Fruit fly (Drosophila melanogaster) whole organism, embryonic: ENCODE measurements around the gene CG17169.

Source experiments
- CG10366 ChIP-seq: fragments of 200-800 bp; sonication (Bioruptor generic); IDR thresholded peaks from 2 replicates; pipeline ENCODE4 v1.3.6; 2022; ENCODE audit warnings: missing biosample characterization, missing genetic modification characterization
- CG11504 ChIP-seq: fragments of 200-800 bp; sonication (Bioruptor generic); optimal IDR thresholded peaks from 3 replicates; lab custom pipeline; 2019; ENCODE audit warnings: missing biosample characterization, mild to moderate bottlenecking, missing genetic modification characterization, moderate library complexity
- CG11695 ChIP-seq: fragments of 200-800 bp; sonication (Bioruptor generic); IDR thresholded peaks from 3 replicates; pipeline ENCODE4 v1.3.6; 2022; ENCODE audit warnings: missing biosample characterization, missing genetic modification characterization
- CG14710 ChIP-seq: fragments of 200-800 bp; sonication (Bioruptor generic); optimal IDR thresholded peaks from 3 replicates; lab custom pipeline; 2019; ENCODE audit warnings: missing biosample characterization, mild to moderate bottlenecking, missing genetic modification characterization, moderate library complexity
- CG14965 ChIP-seq: fragments of 200-800 bp; sonication (Bioruptor generic); optimal IDR thresholded peaks from 2 replicates; lab custom pipeline; 2016; ENCODE audit warnings: missing biosample characterization, missing genetic modification characterization, borderline replicate concordance
- CG17186 ChIP-seq: fragments of 200-800 bp; sonication (Bioruptor generic); optimal IDR thresholded peaks from 3 replicates; lab custom pipeline; 2017; ENCODE audit warnings: missing biosample characterization, missing genetic modification reagents, missing genetic modification characterization
- CG17361 ChIP-seq: fragments of 200-800 bp; sonication (Bioruptor generic); IDR thresholded peaks from 3 replicates; pipeline ENCODE4 v1.3.6; 2022; ENCODE audit warnings: missing biosample characterization, missing genetic modification characterization
- CG18262 ChIP-seq: fragments of 200-800 bp; optimal IDR thresholded peaks from 3 replicates; lab custom pipeline; 2019; ENCODE audit warnings: missing biosample characterization, mild to moderate bottlenecking, missing genetic modification characterization, moderate library complexity
- CG30403 ChIP-seq: fragments of 200-800 bp; sonication (Bioruptor generic); optimal IDR thresholded peaks from 3 replicates; lab custom pipeline; 2016; ENCODE audit warnings: missing biosample characterization, missing genetic modification characterization
- CG34224 ChIP-seq: fragments of 200-800 bp; sonication (Bioruptor generic); IDR thresholded peaks from 3 replicates; pipeline ENCODE4 v1.3.6; 2022; ENCODE audit warnings: missing biosample characterization, missing genetic modification characterization; ENCODE audit not compliant: partially characterized antibody
- CG6689 ChIP-seq: fragments of 200-800 bp; sonication (Bioruptor generic); IDR thresholded peaks from 2 replicates; pipeline ENCODE4 v1.3.6; 2022; ENCODE audit warnings: missing biosample characterization, missing genetic modification characterization
- CG9876 ChIP-seq: fragments of 200-800 bp; sonication (Bioruptor generic); optimal IDR thresholded peaks from 2 replicates; lab custom pipeline; 2016; ENCODE audit warnings: missing biosample characterization, missing genetic modification characterization
- CoRest ChIP-seq: fragments of 200-800 bp; sonication (Bioruptor generic); optimal IDR thresholded peaks from 3 replicates; lab custom pipeline; 2018; ENCODE audit warnings: missing biosample characterization, mild to moderate bottlenecking, missing genetic modification characterization, moderate library complexity
- Ets65A ChIP-seq: fragments of 200-800 bp; sonication (Bioruptor generic); peaks from one replicate; lab custom pipeline; 2016; ENCODE audit warnings: missing biosample characterization, missing genetic modification characterization
- Gsc ChIP-seq: fragments of 200-800 bp; sonication (Bioruptor generic); IDR thresholded peaks from 2 replicates; pipeline ENCODE4 v1.3.6; 2022; ENCODE audit warnings: missing biosample characterization, missing genetic modification characterization
- HHEX ChIP-seq: fragments of 200-800 bp; sonication (Bioruptor generic); optimal IDR thresholded peaks from 3 replicates; lab custom pipeline; 2017; ENCODE audit warnings: missing biosample characterization, mild to moderate bottlenecking, missing genetic modification characterization, missing genetic modification reagents
- HmgZ ChIP-seq: fragments of 200-800 bp; sonication (Bioruptor generic); optimal IDR thresholded peaks from 2 replicates; lab custom pipeline; 2018; ENCODE audit warnings: missing biosample characterization, mild to moderate bottlenecking, missing genetic modification characterization
- Jarid2 ChIP-seq: fragments of 200-800 bp; sonication (Bioruptor generic); optimal IDR thresholded peaks from 3 replicates; lab custom pipeline; 2017; ENCODE audit warnings: mild to moderate bottlenecking, missing biosample characterization, missing genetic modification reagents, missing genetic modification characterization
- Rfx ChIP-seq: fragments of 200-800 bp; sonication (Bioruptor generic); IDR thresholded peaks from 2 replicates; pipeline ENCODE4 v1.3.6; 2022; ENCODE audit warnings: missing biosample characterization, missing genetic modification characterization
- Sry-β ChIP-seq: fragments of 200-800 bp; sonication (Bioruptor generic); optimal IDR thresholded peaks from 2 replicates; lab custom pipeline; 2018; ENCODE audit warnings: missing biosample characterization, mild to moderate bottlenecking, missing genetic modification characterization, moderate library complexity
- Ssrp ChIP-seq: fragments of 200-800 bp; sonication (Bioruptor generic); optimal IDR thresholded peaks from 2 replicates; lab custom pipeline; 2018; ENCODE audit warnings: missing biosample characterization, mild to moderate bottlenecking, missing genetic modification characterization, moderate library complexity
- ase ChIP-seq: fragments of 200-800 bp; sonication (Bioruptor generic); IDR thresholded peaks from 3 replicates; pipeline ENCODE4 v1.3.6; 2022; ENCODE audit warnings: missing biosample characterization, missing genetic modification characterization
- cad ChIP-seq: fragments of >200 bp; optimal IDR thresholded peaks from 2 replicates; lab custom pipeline; 2017; ENCODE audit warnings: missing biosample characterization, missing genetic modification characterization
- chn ChIP-seq: fragments of 200-800 bp; sonication (Bioruptor generic); optimal IDR thresholded peaks from 2 replicates; lab custom pipeline; 2016; ENCODE audit warnings: missing biosample characterization, missing genetic modification characterization
- dmrt99B ChIP-seq: fragments of 200-800 bp; sonication (Bioruptor generic); optimal IDR thresholded peaks from 2 replicates; lab custom pipeline; 2018; ENCODE audit warnings: missing biosample characterization, mild to moderate bottlenecking, missing genetic modification characterization, moderate library complexity
- eve ChIP-seq, 2 experiments: fragments of >200 bp; optimal IDR thresholded peaks; 2 replicates each; lab custom pipeline; 2017; ENCODE audit warnings: missing biosample characterization in 2 of 2, missing genetic modification characterization in 2 of 2
- ftz-f1 ChIP-seq: fragments of 200-800 bp; sonication (Bioruptor generic); optimal IDR thresholded peaks from 2 replicates; lab custom pipeline; 2016; ENCODE audit warnings: missing biosample characterization, missing genetic modification characterization
- gce ChIP-seq: fragments of 200-800 bp; sonication (Bioruptor generic); IDR thresholded peaks from 3 replicates; pipeline ENCODE4 v1.3.6; 2022; ENCODE audit warnings: missing biosample characterization, missing genetic modification characterization
- gem ChIP-seq: fragments of 200-800 bp; sonication (Bioruptor generic); optimal IDR thresholded peaks from 2 replicates; lab custom pipeline; 2019; ENCODE audit warnings: missing biosample characterization, mild to moderate bottlenecking, missing genetic modification characterization, moderate library complexity
- grau ChIP-seq: fragments of 200-800 bp; optimal IDR thresholded peaks from 3 replicates; lab custom pipeline; 2019; ENCODE audit warnings: missing biosample characterization, mild to moderate bottlenecking, missing genetic modification characterization, moderate library complexity
- grn ChIP-seq: fragments of 200-800 bp; sonication (Bioruptor generic); optimal IDR thresholded peaks from 3 replicates; lab custom pipeline; 2017; ENCODE audit warnings: missing biosample characterization, missing genetic modification characterization
- hth ChIP-seq: fragments of >200 bp; optimal IDR thresholded peaks from 2 replicates; lab custom pipeline; 2017; ENCODE audit warnings: inconsistent platforms
- inv ChIP-seq: fragments of 200-800 bp; sonication (Bioruptor generic); IDR thresholded peaks from 2 replicates; pipeline ENCODE4 v1.3.6; 2022; ENCODE audit warnings: missing biosample characterization, missing genetic modification characterization; ENCODE audit not compliant: partially characterized antibody
- jing ChIP-seq: fragments of 200-800 bp; sonication (Bioruptor generic); optimal IDR thresholded peaks from 2 replicates; lab custom pipeline; 2018; ENCODE audit warnings: missing biosample characterization, mild to moderate bottlenecking, missing genetic modification characterization
- lbe ChIP-seq: fragments of 200-800 bp; sonication (Bioruptor generic); optimal IDR thresholded peaks from 2 replicates; lab custom pipeline; 2016; ENCODE audit warnings: missing biosample characterization, mild to moderate bottlenecking, missing genetic modification characterization
- lilli ChIP-seq: fragments of 200-800 bp; sonication (Bioruptor generic); optimal IDR thresholded peaks from 3 replicates; lab custom pipeline; 2016; ENCODE audit warnings: missing biosample characterization, missing genetic modification characterization
- lmd ChIP-seq: fragments of 200-800 bp; sonication (Bioruptor generic); IDR thresholded peaks from 2 replicates; pipeline ENCODE4 v1.3.6; 2022; ENCODE audit warnings: missing biosample characterization, missing genetic modification characterization
- lola ChIP-seq, 3 experiments: fragments of >200 bp in 2 of 3; fragments of 200-800 bp in 1 of 3; sonication (Bioruptor generic) in 1 of 3; optimal IDR thresholded peaks; 2 replicates each; lab custom pipeline; 2017 to 2019; ENCODE audit warnings: missing biosample characterization in 3 of 3, missing genetic modification characterization in 3 of 3, mild to moderate bottlenecking in 1 of 3, moderate library complexity in 1 of 3
- onecut ChIP-seq: fragments of 200-800 bp; sonication (Bioruptor generic); IDR thresholded peaks from 2 replicates; pipeline ENCODE4 v1.3.6; 2022; ENCODE audit warnings: missing biosample characterization, missing genetic modification characterization
- pan ChIP-seq, 4 experiments: fragments of >200 bp in 3 of 4; fragments of 200-800 bp in 1 of 4; sonication (Bioruptor generic) in 1 of 4; optimal IDR thresholded peaks in 3 of 4; IDR thresholded peaks in 1 of 4; 2 replicates each; pipeline versions ENCODE4 v1.3.6 to Lab custom; 2017 to 2022; ENCODE audit warnings: missing biosample characterization in 2 of 4, missing genetic modification characterization in 2 of 4, mixed read lengths in 1 of 4
- phol ChIP-seq: fragments of 200-800 bp; sonication (Bioruptor generic); optimal IDR thresholded peaks from 3 replicates; lab custom pipeline; 2018; ENCODE audit warnings: missing biosample characterization, mild to moderate bottlenecking, missing genetic modification characterization, moderate library complexity
- sens ChIP-seq: fragments of 200-800 bp; sonication (Bioruptor generic); peaks from one replicate; lab custom pipeline; 2016; ENCODE audit warnings: missing biosample characterization, missing genetic modification characterization
- slbo ChIP-seq: fragments of 200-800 bp; sonication (Bioruptor generic); IDR thresholded peaks from 2 replicates; pipeline ENCODE4 v1.3.6; 2022; ENCODE audit warnings: missing biosample characterization, missing genetic modification characterization
- so ChIP-seq: fragments of 200-800 bp; sonication (Bioruptor generic); IDR thresholded peaks from 3 replicates; pipeline ENCODE4 v1.3.6; 2022; ENCODE audit warnings: missing biosample characterization, missing genetic modification characterization
- tin ChIP-seq: fragments of 200-800 bp; sonication (Bioruptor generic); optimal IDR thresholded peaks from 3 replicates; lab custom pipeline; 2016; ENCODE audit warnings: missing biosample characterization, missing genetic modification characterization
- tio ChIP-seq: fragments of 200-800 bp; sonication (Bioruptor generic); optimal IDR thresholded peaks from 2 replicates; lab custom pipeline; 2017; ENCODE audit warnings: missing biosample characterization, missing genetic modification characterization, inconsistent platforms
- ttk ChIP-seq: fragments of 200-800 bp; sonication (Bioruptor generic); IDR thresholded peaks from 2 replicates; pipeline ENCODE4 v2.1.2; 2022; ENCODE audit warnings: missing biosample characterization, missing genetic modification characterization
- zfh1 ChIP-seq: fragments of 200-800 bp; sonication (Bioruptor generic); IDR thresholded peaks from 3 replicates; pipeline ENCODE4 v1.3.6; 2022; ENCODE audit warnings: missing biosample characterization, missing genetic modification characterization

Gene CG17169

DNA sequence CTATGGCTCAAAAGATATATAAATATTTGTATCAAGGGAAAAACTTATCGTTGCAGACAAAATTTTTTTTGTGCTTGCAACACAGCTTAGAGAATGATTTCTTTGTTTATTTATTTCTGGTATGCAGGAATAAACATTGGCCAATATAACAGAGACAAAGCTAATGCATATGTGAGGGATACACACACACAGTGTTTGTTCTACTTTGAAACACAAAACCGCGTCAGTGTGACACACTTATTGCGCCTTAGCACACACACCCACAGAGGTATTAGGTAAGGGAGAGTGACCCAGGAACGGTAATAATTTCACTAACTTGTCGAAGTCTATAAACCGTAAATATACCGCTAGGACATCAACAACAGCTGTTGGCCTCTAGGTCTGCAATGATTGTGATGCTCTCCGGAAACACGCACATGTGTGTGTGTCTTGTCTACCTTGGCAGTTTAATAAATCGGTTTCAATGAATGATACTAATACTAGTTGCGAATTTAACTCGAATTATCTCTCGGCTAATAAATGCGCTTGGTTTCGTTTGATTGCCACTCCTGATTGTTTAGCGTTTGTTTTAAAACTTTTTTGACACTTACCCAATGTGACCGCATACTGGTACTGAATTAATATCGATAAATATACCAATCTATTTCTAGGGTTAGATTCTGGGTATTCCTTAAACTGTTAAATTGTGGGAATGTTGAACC is 11.8 kb downstream of the CG17169 start, which contains the start of gene CG17162 (continued):
- no peak for TF ChIP-seq Sry-β

dm6 chrX:23096818-23097129 is 12.3 kb downstream of the CG17169 start:
- TF ChIP-seq eve (GFP tag; optimal IDR thresholded peaks at IDR 0.05; lab: Kevin White, UChicago) (no peak), CoRest (tag; lab: Kevin White, UChicago) (peak; percentile 3), CG10366 (peak; percentile 15; the same call in 1 of the 2 replicates), HmgZ (no peak), sens (GFP tag; lab: Kevin White, UChicago) (peak; percentile 30), dmrt99B (tag; lab: Kevin White, UChicago) (peak; percentile 7), CG6689 (GFP tag; lab: Robert Waterston, UW) (0 out of 2 replicates have a peak, but pooled peaks have one; percentile 7), CG17361 (GFP tag; lab: Robert Waterston, UW) (0 out of 3 replicates have a peak, but pooled peaks have one; percentile 32), onecut (no peak), slbo (peak; percentile 27; the same call in 1 of the 2 replicates), ftz-f1 (GFP tag; lab: Kevin White, UChicago) (no peak), lola (GFP tag; optimal IDR thresholded peaks at IDR 0.05; lab: Kevin White, UChicago) (peak in 1 of 3 experiments; percentile 14), pan (optimal IDR thresholded peaks at IDR 0.05; lab: Kevin White, UChicago) (no peak), pan (GFP tag; optimal IDR thresholded peaks at IDR 0.05 in 1 of 2, IDR thresholded peaks at IDR 0.05 in 1 of 2) (peak in 1 of 2 experiments; percentile 36), chn (no peak), lbe (GFP tag; lab: Kevin White, UChicago) (no peak), phol (tag; lab: Kevin White, UChicago) (peak; percentile 21), lmd (GFP tag; lab: Robert Waterston, UW) (peak; percentile 19; the same call in 1 of the 2 replicates), gce (GFP tag; lab: Robert Waterston, UW) (no peak), Rfx (peak; percentile 31; the same call in 1 of the 2 replicates), Ets65A (no peak), hth (lab: Kevin White, UChicago) (no peak), CG11504 (tag; lab: Kevin White, UChicago) (no peak), CG18262 (tag; lab: Kevin White, UChicago) (peak; percentile 12), Ssrp (tag; lab: Kevin White, UChicago) (peak; percentile 13), tio (peak; percentile 43), gem (peak; percentile 35)

dm6 chrX:23097250-23097649 is 12.8 kb downstream of the CG17169 start:
- TF ChIP-seq ase (GFP tag; lab: Robert Waterston, UW) (no peak), CG6689 (GFP tag; lab: Robert Waterston, UW) (no peak), CG14965 (no peak), HHEX (GFP tag; lab: Kevin White, UChicago) (no peak), CG11695 (GFP tag; lab: Robert Waterston, UW) (no peak), CG30403 (GFP tag; lab: Kevin White, UChicago) (no peak), Jarid2 (GFP tag; lab: Kevin White, UChicago) (no peak), grn (GFP tag; lab: Kevin White, UChicago) (no peak), CG17186 (no peak), CG14710 (tag; lab: Kevin White, UChicago) (no peak), inv (GFP tag; lab: Robert Waterston, UW) (peak; percentile 62), so (GFP tag; lab: Robert Waterston, UW) (no peak), ttk (GFP tag; lab: Robert Waterston, UW) (no peak), CG34224 (GFP tag; lab: Robert Waterston, UW) (peak; percentile 40; the same call in 1 of the 3 replicates), zfh1 (no peak), grau (no peak), Ets65A (no peak), tin (no peak), lilli (GFP tag; lab: Kevin White, UChicago) (peak; percentile 20), cad (GFP tag; lab: Kevin White, UChicago) (no peak), eve (GFP tag; optimal IDR thresholded peaks at IDR 0.05; lab: Kevin White, UChicago) (no peak), CG9876 (GFP tag; lab: Kevin White, UChicago) (no peak), Gsc (GFP tag; lab: Robert Waterston, UW) (no peak), jing (GFP tag; lab: Kevin White, UChicago) (no peak)
